Worm (Caenorhabditis elegans) whole organism, midembryonic: ENCODE measurements around the gene gst-44.
"Not testable (repeated sequence)": the region's sequence is repeated elsewhere in the genome, so short reads cannot be mapped to it uniquely, and the experiment has no call there.

Experiments
- ref-1 ChIP-seq: fragments of 200-800 bp; sonication (Bioruptor generic); conservative IDR thresholded peaks from 2 replicates; pipeline ENCODE4 v1.3.6; 2022; ENCODE audit warnings: missing genetic modification reagents, missing genetic modification characterization, missing compliant biosample characterization
- tab-1 ChIP-seq: fragments of 200-800 bp; sonication (Bioruptor generic); IDR thresholded peaks from 2 replicates; pipeline ENCODE4 v1.3.6; 2022; ENCODE audit warnings: missing genetic modification characterization, missing compliant biosample characterization

ce11 chrV:16341497-16342257 lies 49.0 kb upstream of the gst-44 start:
- not testable (repeated sequence) for TF ChIP-seq tab-1 (GFP tag; lab: Robert Waterston, UW); ref-1
